Fruit fly (Drosophila melanogaster) whole organism, embryonic: ENCODE data around the gene CG43233.

Experiments used
- Antp ChIP-seq: fragments of 200-800 bp; sonication (Bioruptor generic); optimal IDR thresholded peaks from 3 replicates; lab custom pipeline; 2016; ENCODE audit warnings: missing biosample characterization, missing genetic modification characterization
- Bgb ChIP-seq: fragments of 200-800 bp; sonication (Bioruptor generic); IDR thresholded peaks from 2 replicates; pipeline ENCODE4 v1.3.6; 2022; ENCODE audit warnings: missing biosample characterization, missing genetic modification characterization; ENCODE audit not compliant: partially characterized antibody
- CG10274 ChIP-seq: fragments of 200-800 bp; sonication (Bioruptor generic); optimal IDR thresholded peaks from 3 replicates; lab custom pipeline; 2017; ENCODE audit warnings: missing biosample characterization, mild to moderate bottlenecking, missing genetic modification characterization
- CG10654 ChIP-seq: fragments of 200-800 bp; sonication (Bioruptor generic); optimal IDR thresholded peaks from 2 replicates; lab custom pipeline; 2016; ENCODE audit warnings: missing biosample characterization, missing genetic modification characterization
- CG10979 ChIP-seq: fragments of 200-800 bp; sonication (Bioruptor generic); optimal IDR thresholded peaks from 2 replicates; lab custom pipeline; 2018; ENCODE audit warnings: missing biosample characterization, mild to moderate bottlenecking, missing genetic modification characterization, moderate library complexity
- CG11398 ChIP-seq: fragments of 200-800 bp; sonication (Bioruptor generic); optimal IDR thresholded peaks from 2 replicates; lab custom pipeline; 2016; ENCODE audit warnings: missing biosample characterization, missing genetic modification characterization
- CG12104 ChIP-seq: fragments of 200-800 bp; sonication (Bioruptor generic); optimal IDR thresholded peaks from 3 replicates; lab custom pipeline; 2016; ENCODE audit warnings: missing biosample characterization, missing genetic modification characterization
- CG14441 ChIP-seq: fragments of 200-800 bp; sonication (Bioruptor generic); IDR thresholded peaks from 2 replicates; pipeline ENCODE4 v1.3.6; 2022; ENCODE audit warnings: missing biosample characterization, missing genetic modification characterization
- CG15601 ChIP-seq: fragments of 200-800 bp; sonication (Bioruptor generic); optimal IDR thresholded peaks from 3 replicates; lab custom pipeline; 2019; ENCODE audit warnings: missing biosample characterization, mild to moderate bottlenecking, missing genetic modification characterization, moderate library complexity
- CG17359 ChIP-seq: fragments of 200-800 bp; sonication (Bioruptor generic); optimal IDR thresholded peaks from 3 replicates; lab custom pipeline; 2018; ENCODE audit warnings: missing biosample characterization, mild to moderate bottlenecking, missing genetic modification characterization, moderate library complexity
- CG17829 ChIP-seq: fragments of 200-800 bp; optimal IDR thresholded peaks from 2 replicates; lab custom pipeline; 2019; ENCODE audit warnings: missing biosample characterization, mild to moderate bottlenecking, missing genetic modification characterization, moderate library complexity
- CG18764 ChIP-seq: fragments of 200-800 bp; sonication (Bioruptor generic); optimal IDR thresholded peaks from 3 replicates; lab custom pipeline; 2016; ENCODE audit warnings: missing biosample characterization, missing genetic modification characterization
- CG2712 ChIP-seq: fragments of 200-800 bp; optimal IDR thresholded peaks from 3 replicates; lab custom pipeline; 2019; ENCODE audit warnings: missing biosample characterization, mild to moderate bottlenecking, missing genetic modification characterization, moderate library complexity
- CG3163 ChIP-seq: fragments of 200-800 bp; sonication (Bioruptor generic); optimal IDR thresholded peaks from 3 replicates; lab custom pipeline; 2016; ENCODE audit warnings: missing biosample characterization, missing genetic modification characterization
- CG32767 ChIP-seq: fragments of 200-800 bp; sonication (Bioruptor generic); IDR thresholded peaks from 2 replicates; pipeline ENCODE4 v1.3.6; 2022; ENCODE audit warnings: missing biosample characterization, missing genetic modification characterization
- CG4707 ChIP-seq: fragments of 200-800 bp; sonication (Bioruptor generic); optimal IDR thresholded peaks from 2 replicates; lab custom pipeline; 2018; ENCODE audit warnings: missing biosample characterization, mild to moderate bottlenecking, missing genetic modification characterization, moderate library complexity
- CG6654 ChIP-seq: fragments of 200-800 bp; sonication (Bioruptor generic); optimal IDR thresholded peaks from 2 replicates; lab custom pipeline; 2017; ENCODE audit warnings: missing biosample characterization, mild to moderate bottlenecking, missing genetic modification characterization
- CG6791 ChIP-seq: fragments of 200-800 bp; sonication (Bioruptor generic); IDR thresholded peaks from 3 replicates; pipeline ENCODE4 v1.3.6; 2022; ENCODE audit warnings: missing biosample characterization, missing genetic modification characterization; ENCODE audit not compliant: partially characterized antibody
- CG8944 ChIP-seq: fragments of 200-800 bp; sonication (Bioruptor generic); optimal IDR thresholded peaks from 3 replicates; lab custom pipeline; 2016; ENCODE audit warnings: missing biosample characterization, missing genetic modification characterization
- Deaf1 ChIP-seq: fragments of 200-800 bp; optimal IDR thresholded peaks from 3 replicates; lab custom pipeline; 2019; ENCODE audit warnings: missing biosample characterization, mild to moderate bottlenecking, missing genetic modification characterization, moderate library complexity
- Doc2 ChIP-seq: fragments of 200-800 bp; sonication (Bioruptor generic); IDR thresholded peaks from 2 replicates; pipeline ENCODE4 v1.3.6; 2022; ENCODE audit warnings: missing biosample characterization, missing genetic modification characterization
- ERR ChIP-seq: fragments of 200-800 bp; sonication (Bioruptor generic); optimal IDR thresholded peaks from 2 replicates; lab custom pipeline; 2016; ENCODE audit warnings: missing biosample characterization, missing genetic modification characterization
- Ets65A ChIP-seq: fragments of 200-800 bp; sonication (Bioruptor generic); peaks from one replicate; lab custom pipeline; 2016; ENCODE audit warnings: missing biosample characterization, missing genetic modification characterization
- Fer3 ChIP-seq: fragments of 200-800 bp; sonication (Bioruptor generic); optimal IDR thresholded peaks from 2 replicates; lab custom pipeline; 2018; ENCODE audit warnings: missing biosample characterization, mild to moderate bottlenecking, missing genetic modification characterization, moderate library complexity
- GATAe ChIP-seq: fragments of 200-800 bp; sonication (Bioruptor generic); conservative IDR thresholded peaks from 2 replicates; pipeline ENCODE4 v1.3.6; 2022; ENCODE audit warnings: missing biosample characterization, missing genetic modification characterization
- Max ChIP-seq: fragments of 200-800 bp; sonication (Bioruptor generic); optimal IDR thresholded peaks from 2 replicates; lab custom pipeline; 2016; ENCODE audit warnings: missing biosample characterization, mild to moderate bottlenecking, missing genetic modification characterization
- NC2α ChIP-seq: fragments of 200-800 bp; sonication (Bioruptor generic); optimal IDR thresholded peaks from 2 replicates; lab custom pipeline; 2016; ENCODE audit warnings: missing biosample characterization, missing genetic modification characterization
- Six4 ChIP-seq: fragments of 200-800 bp; sonication (Bioruptor generic); optimal IDR thresholded peaks from 2 replicates; lab custom pipeline; 2016; ENCODE audit warnings: missing biosample characterization, missing genetic modification characterization
- Sry-δ ChIP-seq: fragments of 200-800 bp; sonication (Bioruptor generic); optimal IDR thresholded peaks from 2 replicates; lab custom pipeline; 2016; ENCODE audit warnings: missing biosample characterization, missing genetic modification characterization
- TFAM ChIP-seq: fragments of 200-800 bp; sonication (Bioruptor generic); optimal IDR thresholded peaks from 2 replicates; lab custom pipeline; 2017; ENCODE audit warnings: missing biosample characterization, missing genetic modification characterization, inconsistent platforms
- YL-1 ChIP-seq: fragments of 200-800 bp; sonication (Bioruptor generic); optimal IDR thresholded peaks from 3 replicates; lab custom pipeline; 2017; ENCODE audit warnings: missing biosample characterization, mild to moderate bottlenecking, missing genetic modification characterization
- ap ChIP-seq: fragments of 200-800 bp; sonication (Bioruptor generic); IDR thresholded peaks from 2 replicates; pipeline ENCODE4 v1.3.6; 2022; ENCODE audit warnings: missing biosample characterization, missing genetic modification characterization
- cad ChIP-seq: fragments of >200 bp; optimal IDR thresholded peaks from 2 replicates; lab custom pipeline; 2017; ENCODE audit warnings: missing biosample characterization, missing genetic modification characterization
- da ChIP-seq: fragments of 200-800 bp; sonication (Bioruptor generic); optimal IDR thresholded peaks from 2 replicates; lab custom pipeline; 2016; ENCODE audit warnings: missing biosample characterization, missing genetic modification characterization
- dmrt11E ChIP-seq: fragments of 200-800 bp; sonication (Bioruptor generic); optimal IDR thresholded peaks from 3 replicates; lab custom pipeline; 2018; ENCODE audit warnings: missing biosample characterization, mild to moderate bottlenecking, missing genetic modification characterization, moderate library complexity
- eve ChIP-seq, 2 experiments: fragments of >200 bp; optimal IDR thresholded peaks; 2 replicates each; lab custom pipeline; 2017; ENCODE audit warnings: missing biosample characterization in 2 of 2, missing genetic modification characterization in 2 of 2
- grn ChIP-seq: fragments of 200-800 bp; sonication (Bioruptor generic); optimal IDR thresholded peaks from 3 replicates; lab custom pipeline; 2017; ENCODE audit warnings: missing biosample characterization, missing genetic modification characterization
- jumu ChIP-seq: fragments of 200-800 bp; sonication (Bioruptor generic); optimal IDR thresholded peaks from 3 replicates; lab custom pipeline; 2016; ENCODE audit warnings: missing biosample characterization, missing genetic modification characterization
- lov ChIP-seq, 2 experiments: fragments of 200-800 bp in 1 of 2; fragments of >200 bp in 1 of 2; sonication (Bioruptor generic) in 1 of 2; IDR thresholded peaks in 1 of 2; optimal IDR thresholded peaks in 1 of 2; 2 replicates in 1 of 2; 3 replicates in 1 of 2; pipeline versions ENCODE4 v1.3.6 to Lab custom; 2017 to 2022; ENCODE audit warnings: missing biosample characterization in 1 of 2, missing genetic modification characterization in 1 of 2
- nerfin-1 ChIP-seq: fragments of 200-800 bp; sonication (Bioruptor generic); optimal IDR thresholded peaks from 3 replicates; lab custom pipeline; 2019; ENCODE audit warnings: missing biosample characterization, mild to moderate bottlenecking, missing genetic modification characterization, moderate library complexity
- nom ChIP-seq: fragments of 200-800 bp; sonication (Bioruptor generic); optimal IDR thresholded peaks from 2 replicates; lab custom pipeline; 2017; ENCODE audit warnings: missing biosample characterization, missing genetic modification characterization, mild to moderate bottlenecking, moderate library complexity, missing genetic modification reagents
- pnt ChIP-seq: fragments of 200-800 bp; sonication (Bioruptor generic); optimal IDR thresholded peaks from 3 replicates; lab custom pipeline; 2016; ENCODE audit warnings: missing biosample characterization, missing genetic modification characterization
- ranshi ChIP-seq: fragments of 200-800 bp; sonication (Bioruptor generic); IDR thresholded peaks from 2 replicates; pipeline ENCODE4 v1.3.6; 2022; ENCODE audit warnings: missing biosample characterization, missing genetic modification characterization
- row ChIP-seq: fragments of 200-800 bp; sonication (Bioruptor generic); IDR thresholded peaks from 3 replicates; pipeline ENCODE4 v1.3.6; 2022; ENCODE audit warnings: missing biosample characterization, missing genetic modification characterization
- run ChIP-seq: fragments of 200-800 bp; sonication (Bioruptor generic); optimal IDR thresholded peaks from 3 replicates; lab custom pipeline; 2018; ENCODE audit warnings: missing biosample characterization, mild to moderate bottlenecking, missing genetic modification characterization
- sc ChIP-seq, 3 experiments: fragments of >200 bp in 2 of 3; fragments of 200-800 bp in 1 of 3; sonication (Bioruptor generic) in 1 of 3; optimal IDR thresholded peaks; 2 replicates in 2 of 3; 3 replicates in 1 of 3; lab custom pipeline; 2017; ENCODE audit warnings: mild to moderate bottlenecking in 1 of 3, missing biosample characterization in 1 of 3, missing genetic modification characterization in 1 of 3, missing genetic modification reagents in 1 of 3
- shn ChIP-seq: fragments of 200-800 bp; sonication (Bioruptor generic); optimal IDR thresholded peaks from 3 replicates; lab custom pipeline; 2016; ENCODE audit warnings: missing biosample characterization, missing genetic modification characterization
- sim ChIP-seq: fragments of 200-800 bp; sonication (Bioruptor generic); IDR thresholded peaks from 2 replicates; pipeline ENCODE4 v1.3.6; 2022; ENCODE audit warnings: missing biosample characterization, missing genetic modification characterization
- sqz ChIP-seq: fragments of 200-800 bp; sonication (Bioruptor generic); optimal IDR thresholded peaks from 3 replicates; lab custom pipeline; 2018; ENCODE audit warnings: missing biosample characterization, mild to moderate bottlenecking, missing genetic modification characterization
- tgo ChIP-seq: fragments of 200-800 bp; sonication (Bioruptor generic); IDR thresholded peaks from 3 replicates; pipeline ENCODE4 v1.3.6; 2022; ENCODE audit warnings: missing biosample characterization, missing genetic modification characterization

CG43233 gene

DNA sequence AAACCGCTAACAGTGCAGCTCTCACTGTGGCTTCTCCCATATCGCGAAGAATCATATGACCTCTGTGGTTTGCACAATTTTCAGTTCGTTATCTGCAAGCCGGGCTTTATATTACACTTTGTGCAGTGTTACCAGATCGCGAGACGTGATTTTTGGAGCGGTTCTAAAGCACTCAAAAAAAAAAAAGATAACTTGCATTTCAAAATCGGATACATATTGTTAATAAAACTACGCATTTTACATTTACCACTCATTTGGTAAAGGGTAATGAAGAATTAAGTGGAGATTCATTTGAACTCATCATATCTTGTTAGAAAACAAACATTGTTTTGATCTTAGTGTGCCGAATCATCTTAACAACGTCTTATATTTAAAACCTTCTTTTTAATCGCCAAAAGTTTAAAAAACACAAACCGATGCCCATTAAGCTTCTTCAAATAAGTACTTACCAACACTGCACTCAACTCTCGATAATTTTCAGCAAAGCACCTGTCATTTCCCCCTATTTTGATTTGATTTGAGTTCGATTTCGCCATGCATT is 9.8 kb downstream of the CG43233 start, which contains the start of gene CG2493 (continued):
- 0 out of 3 replicates have a peak, but pooled peaks have one; percentile 11 for TF ChIP-seq row (GFP tag; lab: Robert Waterston, UW)
- no peak for TF ChIP-seq CG8944
- no peak for TF ChIP-seq sqz (GFP tag; lab: Kevin White, UChicago)
- no peak for TF ChIP-seq grn (GFP tag; lab: Kevin White, UChicago)
- peak; percentile 16 for TF ChIP-seq CG18764 (GFP tag; lab: Kevin White, UChicago)
- no peak for TF ChIP-seq CG11398 (GFP tag; lab: Kevin White, UChicago)
- no peak for TF ChIP-seq NC2α (GFP tag; lab: Kevin White, UChicago)
- no peak for TF ChIP-seq run
- no peak for TF ChIP-seq lov (optimal IDR thresholded peaks at IDR 0.05; lab: Kevin White, UChicago)
- no peak for TF ChIP-seq lov (GFP tag; IDR thresholded peaks at IDR 0.05; lab: Robert Waterston, UW)
- no peak for TF ChIP-seq CG6654
- TF ChIP-seq CG12104 (GFP tag; lab: Kevin White, UChicago): no peak
- TF ChIP-seq pnt (GFP tag; lab: Kevin White, UChicago): no peak
- TF ChIP-seq shn: no peak
- no peak for TF ChIP-seq CG32767 (GFP tag; lab: Robert Waterston, UW)
- no peak for TF ChIP-seq sim (GFP tag; lab: Robert Waterston, UW)
- TF ChIP-seq ERR (GFP tag; lab: Kevin White, UChicago): no peak
- TF ChIP-seq YL-1 (GFP tag; lab: Kevin White, UChicago): no peak
- TF ChIP-seq GATAe (GFP tag; lab: Robert Waterston, UW): no peak
- TF ChIP-seq ap: no peak
- peak; percentile 33 for TF ChIP-seq CG17359 (tag; lab: Kevin White, UChicago)
- TF ChIP-seq CG10979: peak; percentile 48
- TF ChIP-seq CG15601 (tag; lab: Kevin White, UChicago): no peak
- no peak for TF ChIP-seq dmrt11E
- peak; percentile 22 for TF ChIP-seq Six4 (GFP tag; lab: Kevin White, UChicago)
- TF ChIP-seq tgo (GFP tag; lab: Robert Waterston, UW): no peak; the same call in 2 of the 3 replicates
- peak; percentile 16 for TF ChIP-seq CG10654 (GFP tag; lab: Kevin White, UChicago)
- no peak for TF ChIP-seq Max
- TF ChIP-seq da (GFP tag; lab: Kevin White, UChicago): no peak
- TF ChIP-seq CG3163: no peak
- TF ChIP-seq nerfin-1 (tag; lab: Kevin White, UChicago): peak; percentile 3
- TF ChIP-seq CG17829 (tag; lab: Kevin White, UChicago): peak; percentile 57
- peak; percentile 65 for TF ChIP-seq CG2712 (tag; lab: Kevin White, UChicago)
- no peak for TF ChIP-seq Ets65A
- peak; percentile 6 for TF ChIP-seq Sry-δ (GFP tag; lab: Kevin White, UChicago)
- no peak for TF ChIP-seq Bgb
- no peak for TF ChIP-seq CG4707 (GFP tag; lab: Kevin White, UChicago)
- TF ChIP-seq eve (GFP tag; optimal IDR thresholded peaks at IDR 0.05; lab: Kevin White, UChicago): no peak
- TF ChIP-seq cad (GFP tag; lab: Kevin White, UChicago): no peak
- TF ChIP-seq Deaf1 (tag; lab: Kevin White, UChicago): no peak
- no peak for TF ChIP-seq CG10274
- no peak for TF ChIP-seq jumu (GFP tag; lab: Kevin White, UChicago)
- TF ChIP-seq nom (GFP tag; lab: Kevin White, UChicago): peak; percentile 37
- no peak for TF ChIP-seq CG6791 (GFP tag; lab: Robert Waterston, UW)
- peak; percentile 14 for TF ChIP-seq Fer3 (tag; lab: Kevin White, UChicago)
- no peak for TF ChIP-seq Doc2 (GFP tag; lab: Robert Waterston, UW)
- TF ChIP-seq ranshi (GFP tag; lab: Robert Waterston, UW): no peak
- TF ChIP-seq TFAM (GFP tag; lab: Kevin White, UChicago): no peak
- no peak for TF ChIP-seq sc (optimal IDR thresholded peaks at IDR 0.05; lab: Kevin White, UChicago)
- no peak for TF ChIP-seq sc (GFP tag; optimal IDR thresholded peaks at IDR 0.05; lab: Kevin White, UChicago)
- TF ChIP-seq Antp: no peak
- TF ChIP-seq CG14441 (GFP tag; lab: Robert Waterston, UW): peak; percentile 42; the same call in 1 of the 2 replicates
